Worm (Caenorhabditis elegans) whole organism, mixed stage, embryonic: ENCODE results near the gene twk-10.

Experiments used
- M03D4.4 ChIP-seq: sonication (generic microtip); optimal IDR thresholded peaks from 2 replicates; lab custom pipeline; 2017; ENCODE audit warnings: mild to moderate bottlenecking, missing genetic modification characterization, missing compliant biosample characterization
- ceh-39 ChIP-seq: fragments of 150-350 bp; optimal IDR thresholded peaks from 2 replicates; lab custom pipeline; 2014; ENCODE audit warnings: missing biosample characterization, missing genetic modification characterization
- ceh-43 ChIP-seq: fragments of 200-800 bp; sonication (Bioruptor generic); optimal IDR thresholded peaks from 2 replicates; lab custom pipeline; 2018; ENCODE audit warnings: mild to moderate bottlenecking, missing genetic modification characterization, moderate library complexity, missing compliant biosample characterization
- ceh-83 ChIP-seq: fragments of 200-800 bp; sonication (Bioruptor generic); optimal IDR thresholded peaks from 2 replicates; lab custom pipeline; 2018; ENCODE audit warnings: mild to moderate bottlenecking, missing genetic modification characterization, missing compliant biosample characterization
- ces-1 ChIP-seq: fragments of 150-350 bp; optimal IDR thresholded peaks from 2 replicates; lab custom pipeline; 2014; ENCODE audit warnings: missing biosample characterization, missing genetic modification reagents, missing genetic modification characterization
- cnd-1 ChIP-seq: fragments of 200-800 bp; sonication (Bioruptor generic); optimal IDR thresholded peaks from 2 replicates; lab custom pipeline; 2018; ENCODE audit warnings: mild to moderate bottlenecking, missing genetic modification characterization, missing compliant biosample characterization
- elt-1 ChIP-seq: sonication (generic microtip); optimal IDR thresholded peaks from 2 replicates; lab custom pipeline; 2017; ENCODE audit warnings: missing genetic modification characterization, mild to moderate bottlenecking, missing compliant biosample characterization, antibody characterized with exemption, moderate library complexity, borderline replicate concordance; ENCODE audit not compliant: insufficient read depth
- flh-1 ChIP-seq: fragments of 200-800 bp; sonication (Bioruptor generic); optimal IDR thresholded peaks from 2 replicates; lab custom pipeline; 2018; ENCODE audit warnings: mild to moderate bottlenecking, missing genetic modification characterization, moderate library complexity, missing compliant biosample characterization
- hlh-1 ChIP-seq: fragments of 150-350 bp; optimal IDR thresholded peaks from 2 replicates; lab custom pipeline; 2014; ENCODE audit warnings: missing biosample characterization, missing genetic modification reagents, missing genetic modification characterization
- lsy-2 ChIP-seq: fragments of 150-350 bp; optimal IDR thresholded peaks from 2 replicates; lab custom pipeline; 2014; ENCODE audit warnings: missing biosample characterization, missing genetic modification characterization
- mab-5 ChIP-seq: fragments of 150-350 bp; optimal IDR thresholded peaks from 2 replicates; lab custom pipeline; 2014; ENCODE audit warnings: missing biosample characterization, missing genetic modification characterization
- mep-1 ChIP-seq: fragments of 150-350 bp; optimal IDR thresholded peaks from 2 replicates; lab custom pipeline; 2017; ENCODE audit warnings: missing biosample characterization, missing genetic modification reagents, missing genetic modification characterization, inconsistent platforms
- nhr-2 ChIP-seq: fragments of 150-350 bp; optimal IDR thresholded peaks from 2 replicates; lab custom pipeline; 2014; ENCODE audit warnings: missing biosample characterization, missing genetic modification characterization
- nhr-237 ChIP-seq: fragments of 150-350 bp; optimal IDR thresholded peaks from 2 replicates; lab custom pipeline; 2014; ENCODE audit warnings: missing biosample characterization, missing genetic modification characterization
- nhr-28 ChIP-seq: fragments of 150-350 bp; optimal IDR thresholded peaks from 2 replicates; lab custom pipeline; 2014; ENCODE audit warnings: missing biosample characterization, missing genetic modification characterization
- pha-4 ChIP-seq: fragments of 150-350 bp; optimal IDR thresholded peaks from 2 replicates; lab custom pipeline; 2018; ENCODE audit warnings: missing biosample characterization, missing genetic modification reagents, missing genetic modification characterization
- sem-2 ChIP-seq: fragments of 200-800 bp; sonication (Bioruptor generic); optimal IDR thresholded peaks from 2 replicates; lab custom pipeline; 2018; ENCODE audit warnings: mild to moderate bottlenecking, missing genetic modification characterization, missing compliant biosample characterization
- snpc-4 ChIP-seq: fragments of 150-350 bp; optimal IDR thresholded peaks from 2 replicates; lab custom pipeline; 2014; ENCODE audit warnings: missing biosample characterization, missing genetic modification characterization
- sptf-1 ChIP-seq: sonication (generic microtip); optimal IDR thresholded peaks from 2 replicates; lab custom pipeline; 2017; ENCODE audit warnings: mild to moderate bottlenecking, missing genetic modification characterization, moderate library complexity, missing compliant biosample characterization
- tbx-8 ChIP-seq: fragments of 200-800 bp; sonication (Bioruptor generic); optimal IDR thresholded peaks from 2 replicates; lab custom pipeline; 2018; ENCODE audit warnings: mild to moderate bottlenecking, missing genetic modification characterization, moderate library complexity, missing compliant biosample characterization
- unc-120 ChIP-seq: sonication (generic microtip); optimal IDR thresholded peaks from 2 replicates; lab custom pipeline; 2017; ENCODE audit warnings: missing genetic modification characterization, missing compliant biosample characterization; ENCODE audit not compliant: poor library complexity, severe bottlenecking
- unc-39 ChIP-seq: fragments of 150-350 bp; optimal IDR thresholded peaks from 2 replicates; lab custom pipeline; 2014; ENCODE audit warnings: missing biosample characterization, missing genetic modification characterization
- unc-62 ChIP-seq: fragments of 150-350 bp; optimal IDR thresholded peaks from 2 replicates; lab custom pipeline; 2014; ENCODE audit warnings: missing biosample characterization, missing genetic modification reagents, missing genetic modification characterization
- zip-8 ChIP-seq: fragments of 150-350 bp; optimal IDR thresholded peaks from 2 replicates; lab custom pipeline; 2014; ENCODE audit warnings: missing biosample characterization, missing genetic modification characterization
- ztf-11 ChIP-seq: fragments of 150-350 bp; optimal IDR thresholded peaks from 2 replicates; lab custom pipeline; 2014; ENCODE audit warnings: missing biosample characterization, missing genetic modification characterization

The twk-10 gene

ce11 chrV:6551707-6552390, at the start of gene twk-10:
Gene twk-10, plus strand, starts transcription at chrV:6552340.
- no peak for TF ChIP-seq nhr-237 (tag; lab: Kevin White, UChicago)
- no peak for TF ChIP-seq unc-39 (tag; lab: Kevin White, UChicago)
- peak; percentile 35 for TF ChIP-seq cnd-1 (tag; lab: Kevin White, UChicago)
- peak; percentile 19 for TF ChIP-seq sem-2 (GFP tag; lab: Kevin White, UChicago)
- TF ChIP-seq ceh-83 (GFP tag; lab: Kevin White, UChicago) = peak; percentile 48
- TF ChIP-seq M03D4.4 (tag; lab: Kevin White, UChicago) = peak; percentile 17

DNA sequence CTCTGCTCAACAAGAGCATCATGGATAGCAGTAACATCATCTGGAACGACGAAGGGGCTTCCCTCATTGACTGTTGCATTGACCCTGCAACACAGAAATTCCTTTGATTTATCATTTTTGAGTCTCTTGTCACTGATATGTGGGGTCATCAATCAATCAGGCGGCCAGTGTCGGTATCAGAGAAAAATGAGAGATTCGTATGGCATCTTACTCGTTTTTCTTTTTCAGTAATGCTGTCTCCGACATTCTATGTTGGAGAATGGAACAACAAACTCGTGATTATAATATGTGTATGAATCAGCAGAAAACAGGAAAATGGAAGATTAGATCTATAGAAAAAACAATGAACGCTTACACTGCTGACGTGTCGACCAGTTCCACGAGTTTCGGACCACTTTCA, 49.0 kb upstream of the twk-10 start:
- TF ChIP-seq nhr-28 (tag; lab: Kevin White, UChicago) (no peak), unc-62 (GFP tag; lab: Kevin White, UChicago) (peak; percentile 9), flh-1 (GFP tag; lab: Kevin White, UChicago) (no peak), sptf-1 (tag; lab: Kevin White, UChicago) (no peak), elt-1 (tag; lab: Kevin White, UChicago) (no peak), unc-39 (tag; lab: Kevin White, UChicago) (no peak), tbx-8 (GFP tag; lab: Kevin White, UChicago) (no peak), snpc-4 (tag; lab: Kevin White, UChicago) (no peak), nhr-2 (tag; lab: Kevin White, UChicago) (no peak)

DNA sequence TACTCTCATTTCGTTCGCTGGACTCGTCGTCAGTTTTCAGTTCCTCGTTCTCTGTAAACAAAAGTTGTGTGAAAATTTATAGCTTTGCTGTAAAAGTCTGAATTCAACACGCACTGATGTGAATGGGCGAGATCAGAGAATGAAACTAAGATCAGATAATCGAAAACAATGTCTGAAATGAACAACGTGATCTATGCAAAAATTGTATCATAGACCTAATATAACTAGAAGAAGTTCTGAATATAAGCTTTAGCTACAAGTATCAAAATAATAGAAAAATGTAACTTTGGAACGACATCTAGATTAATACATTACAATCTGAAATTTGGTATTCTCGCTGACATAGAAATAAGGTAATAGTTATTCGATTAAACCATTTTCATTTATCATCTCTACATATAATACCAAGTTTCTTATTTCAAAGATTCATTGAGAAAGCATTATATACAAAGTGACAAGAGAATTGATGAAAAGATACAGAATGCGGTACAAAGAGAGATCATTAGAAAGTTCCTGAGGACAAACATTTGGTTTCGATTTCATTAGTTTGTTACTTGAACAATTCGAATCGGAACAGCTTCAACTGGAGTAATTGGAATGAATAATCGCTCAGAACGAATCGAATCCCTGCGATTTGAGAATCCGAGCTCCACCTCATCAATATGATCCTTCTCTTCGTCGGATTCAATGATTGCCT, 47.9 kb upstream of the twk-10 start, which contains the start of gene moc-2:
moc-2 (minus strand) TSS at position 51 of the 697 bp plus-strand sequence.
- TF ChIP-seq zip-8 (tag; lab: Kevin White, UChicago) = no peak
- TF ChIP-seq nhr-28 (tag; lab: Kevin White, UChicago) = no peak
- no peak for TF ChIP-seq cnd-1 (tag; lab: Kevin White, UChicago)
- no peak for TF ChIP-seq nhr-2 (tag; lab: Kevin White, UChicago)
- no peak for TF ChIP-seq ces-1 (GFP tag; lab: Kevin White, UChicago)
- no peak for TF ChIP-seq tbx-8 (GFP tag; lab: Kevin White, UChicago)
- no peak for TF ChIP-seq nhr-237 (tag; lab: Kevin White, UChicago)
- TF ChIP-seq unc-120 (tag; lab: Kevin White, UChicago) = no peak
- no peak for TF ChIP-seq ceh-83 (GFP tag; lab: Kevin White, UChicago)
- no peak for TF ChIP-seq ceh-43 (GFP tag; lab: Kevin White, UChicago)
- TF ChIP-seq mep-1 = no peak
- TF ChIP-seq unc-62 (GFP tag; lab: Kevin White, UChicago) = no peak
- no peak for TF ChIP-seq lsy-2 (tag; lab: Kevin White, UChicago)
- TF ChIP-seq M03D4.4 (tag; lab: Kevin White, UChicago) = no peak
- no peak for TF ChIP-seq unc-39 (tag; lab: Kevin White, UChicago)

ce11 chrV:6505339-6505811, 46.8 kb upstream of the twk-10 start, which contains the start of gene W01A11.7:
Gene W01A11.7, minus strand, starts transcription at chrV:6505389.
- TF ChIP-seq unc-39 (tag; lab: Kevin White, UChicago) (no peak), nhr-2 (tag; lab: Kevin White, UChicago) (no peak), mab-5 (tag; lab: Kevin White, UChicago) (no peak), ceh-43 (GFP tag; lab: Kevin White, UChicago) (no peak), elt-1 (tag; lab: Kevin White, UChicago) (no peak), pha-4 (tag; lab: Kevin White, UChicago) (no peak), ztf-11 (tag; lab: Kevin White, UChicago) (no peak)

ce11 chrV:6506238-6506956, 45.7 kb upstream of the twk-10 start:
- TF ChIP-seq ceh-39 (tag; lab: Kevin White, UChicago) (no peak), cnd-1 (tag; lab: Kevin White, UChicago) (no peak), ces-1 (GFP tag; lab: Kevin White, UChicago) (no peak), elt-1 (tag; lab: Kevin White, UChicago) (no peak), zip-8 (tag; lab: Kevin White, UChicago) (no peak), hlh-1 (tag; lab: Kevin White, UChicago) (no peak)
- TF ChIP-seq, all 35 proteins: peak for 0
